Comparison of ENCODE assay signal across 5 fruit fly cellular contexts in the genomic region with DNA sequence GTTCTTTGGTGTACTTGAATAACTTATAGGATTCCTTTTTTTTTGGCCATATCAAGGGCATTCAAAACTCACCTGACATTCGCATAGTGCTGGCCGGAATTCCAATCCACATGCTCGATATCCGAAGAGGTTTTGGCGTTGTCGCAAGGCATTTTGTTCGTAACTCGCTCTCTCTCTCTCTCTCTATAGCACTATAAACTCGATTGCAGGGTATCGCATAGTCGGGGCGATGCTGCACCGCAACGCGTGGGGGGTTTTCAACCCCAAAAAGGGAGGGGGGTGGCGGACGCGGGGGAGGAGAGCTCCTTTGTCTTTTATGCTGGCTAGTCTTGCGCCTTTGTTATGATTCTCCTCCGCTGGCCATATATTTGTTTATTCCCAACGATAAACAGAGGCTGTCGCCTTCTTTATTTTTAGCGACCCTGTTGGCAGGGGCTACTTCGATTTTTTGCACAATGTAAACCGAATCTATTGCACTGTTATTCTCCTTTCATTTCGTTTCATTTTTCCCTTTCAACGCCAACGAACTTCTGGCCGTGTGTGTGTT.
TF ChIP-seq lines count a peak whose summit lies in the region.

No protein-coding gene starts in this region.

- no peak for TF ChIP-seq CTCF in whole organism, embryonic (GFP tag; optimal IDR thresholded peaks at IDR 0.05; lab: Kevin White, UChicago)

TF ChIP-seq in whole organism, adult, 20 proteins besides CTCF, POLR2A, EP300 and RAD21:
- TF ChIP-seq CG7045 (GFP tag; optimal IDR thresholded peaks at IDR 0.05; lab: Kevin White, UChicago) (peak; percentile 45), CG14711 (tag; optimal IDR thresholded peaks at IDR 0.05; lab: Kevin White, UChicago) (no peak), Clk (GFP tag; optimal IDR thresholded peaks at IDR 0.05; lab: Kevin White, UChicago) (no peak), ovo (GFP tag; optimal IDR thresholded peaks at IDR 0.05; lab: Kevin White, UChicago) (no peak)

TF ChIP-seq in whole organism, embryonic, 481 proteins besides CTCF, POLR2A, EP300 and RAD21 (continues in another document):
- TF ChIP-seq z (GFP tag; IDR thresholded peaks at IDR 0.05; lab: Robert Waterston, UW) (no peak), CG8359 (GFP tag; optimal IDR thresholded peaks at IDR 0.05; lab: Kevin White, UChicago; ENCODE audit: borderline replicate concordance) (no peak), tup (GFP tag; optimal IDR thresholded peaks at IDR 0.05; lab: Kevin White, UChicago) (no peak), BtbVII (GFP tag; optimal IDR thresholded peaks at IDR 0.05; lab: Kevin White, UChicago) (no peak), ac (GFP tag; optimal IDR thresholded peaks at IDR 0.05; lab: Kevin White, UChicago) (no peak), dmrt99B (tag; optimal IDR thresholded peaks at IDR 0.05; lab: Kevin White, UChicago) (peak; percentile 9), NC2α (GFP tag; optimal IDR thresholded peaks at IDR 0.05; lab: Kevin White, UChicago) (no peak), Hr78 (GFP tag; optimal IDR thresholded peaks at IDR 0.05; lab: Kevin White, UChicago) (no peak), lbe (GFP tag; optimal IDR thresholded peaks at IDR 0.05; lab: Kevin White, UChicago) (no peak), tap (tag; optimal IDR thresholded peaks at IDR 0.05; lab: Kevin White, UChicago) (no peak), Gug (GFP tag; IDR thresholded peaks at IDR 0.05; lab: Robert Waterston, UW) (0 out of 4 replicates have a peak, but pooled peaks have one; percentile 18), Deaf1 (tag; optimal IDR thresholded peaks at IDR 0.05; lab: Kevin White, UChicago) (no peak), chif (GFP tag; optimal IDR thresholded peaks at IDR 0.05; lab: Kevin White, UChicago) (no peak), CG8765 (GFP tag; IDR thresholded peaks at IDR 0.05; lab: Robert Waterston, UW) (no peak), Aef1 (GFP tag; IDR thresholded peaks at IDR 0.05; lab: Robert Waterston, UW) (no peak), aop (GFP tag; IDR thresholded peaks at IDR 0.05; lab: Robert Waterston, UW) (no peak), gcm2 (GFP tag; optimal IDR thresholded peaks at IDR 0.05; lab: Kevin White, UChicago) (no peak), CG11456 (GFP tag; IDR thresholded peaks at IDR 0.05; lab: Robert Waterston, UW) (no peak; the same call in 2 of the 3 replicates), CG8290 (GFP tag; optimal IDR thresholded peaks at IDR 0.05; lab: Kevin White, UChicago) (no peak), CG8290 (tag; optimal IDR thresholded peaks at IDR 0.05; lab: Kevin White, UChicago) (peak in 1 of 2 experiments; percentile 25)

TF ChIP-seq in whole organism, prepupa, 60 proteins besides CTCF, POLR2A, EP300 and RAD21 (continues in another document):
- TF ChIP-seq Eip75B (GFP tag; optimal IDR thresholded peaks at IDR 0.05; lab: Kevin White, UChicago) (no peak), CG9139 (GFP tag; optimal IDR thresholded peaks at IDR 0.05; lab: Kevin White, UChicago) (no peak), topi (GFP tag; optimal IDR thresholded peaks at IDR 0.05; lab: Kevin White, UChicago) (no peak), Smox (GFP tag; optimal IDR thresholded peaks at IDR 0.05; lab: Kevin White, UChicago) (no peak), Ets96B (tag; optimal IDR thresholded peaks at IDR 0.05; lab: Kevin White, UChicago) (peak; percentile 8), Hr4 (GFP tag; optimal IDR thresholded peaks at IDR 0.05; lab: Kevin White, UChicago) (no peak), CG8119 (GFP tag; IDR thresholded peaks at IDR 0.05; lab: Robert Waterston, UW) (0 out of 3 replicates have a peak, but pooled peaks have one; percentile 25), CG32006 (GFP tag; optimal IDR thresholded peaks at IDR 0.05; lab: Kevin White, UChicago) (no peak), esn (GFP tag; optimal IDR thresholded peaks at IDR 0.05; lab: Kevin White, UChicago) (no peak), CG3032 (tag; optimal IDR thresholded peaks at IDR 0.05; lab: Kevin White, UChicago) (peak; percentile 39), CG34406 (GFP tag; optimal IDR thresholded peaks at IDR 0.05; lab: Kevin White, UChicago) (no peak), Gug (GFP tag; IDR thresholded peaks at IDR 0.05; lab: Robert Waterston, UW) (no peak), svp (GFP tag; lab: Kevin White, UChicago) (no peak), CG6792 (GFP tag; optimal IDR thresholded peaks at IDR 0.05; lab: Kevin White, UChicago) (no peak), dac (GFP tag; optimal IDR thresholded peaks at IDR 0.05; lab: Kevin White, UChicago) (no peak), CG8632 (GFP tag; optimal IDR thresholded peaks at IDR 0.05; lab: Kevin White, UChicago) (no peak), CG6854 (GFP tag; optimal IDR thresholded peaks at IDR 0.05; lab: Kevin White, UChicago) (no peak), fkh (GFP tag; optimal IDR thresholded peaks at IDR 0.05; lab: Kevin White, UChicago) (no peak), salr (GFP tag; optimal IDR thresholded peaks at IDR 0.05; lab: Kevin White, UChicago) (peak in 1 of 2 experiments; percentile 12), cyc (GFP tag; optimal IDR thresholded peaks at IDR 0.05; lab: Kevin White, UChicago) (peak; percentile 16), CG11902 (GFP tag; optimal IDR thresholded peaks at IDR 0.05; lab: Kevin White, UChicago) (peak; percentile 3), OdsH (GFP tag; optimal IDR thresholded peaks at IDR 0.05; lab: Kevin White, UChicago) (peak; percentile 21)

TF ChIP-seq in whole organism, pupa, 21 proteins besides CTCF, POLR2A, EP300 and RAD21:
- TF ChIP-seq CG8159 (tag; optimal IDR thresholded peaks at IDR 0.05; lab: Kevin White, UChicago) (peak; percentile 20), rn (GFP tag; IDR thresholded peaks at IDR 0.05; lab: Robert Waterston, UW) (no peak), CG4496 (GFP tag; IDR thresholded peaks at IDR 0.05; lab: Robert Waterston, UW) (peak; percentile 50; the same call in 1 of the 3 replicates), CG15710 (tag; optimal IDR thresholded peaks at IDR 0.05; lab: Kevin White, UChicago) (peak; percentile 9), CG17806 (tag; optimal IDR thresholded peaks at IDR 0.05; lab: Kevin White, UChicago) (peak; percentile 1), Snoo (tag; optimal IDR thresholded peaks at IDR 0.05; lab: Kevin White, UChicago) (peak; percentile 29), CG14655 (GFP tag; optimal IDR thresholded peaks at IDR 0.05; lab: Kevin White, UChicago) (no peak), Pif1A (GFP tag; optimal IDR thresholded peaks at IDR 0.05; lab: Kevin White, UChicago) (no peak), CG9948 (tag; optimal IDR thresholded peaks at IDR 0.05; lab: Kevin White, UChicago) (peak; percentile 17), CG10348 (GFP tag; IDR thresholded peaks at IDR 0.05; lab: Robert Waterston, UW) (no peak), EcR (GFP tag; optimal IDR thresholded peaks at IDR 0.05; lab: Kevin White, UChicago) (peak; percentile 86), CG32121 (GFP tag; IDR thresholded peaks at IDR 0.05; lab: Robert Waterston, UW) (peak; percentile 35; the same call in 1 of the 2 replicates), Ets98B (GFP tag; IDR thresholded peaks at IDR 0.05; lab: Robert Waterston, UW) (0 out of 2 replicates have a peak, but pooled peaks have one; percentile 46), CG12605 (GFP tag; IDR thresholded peaks at IDR 0.05; lab: Robert Waterston, UW) (0 out of 2 replicates have a peak, but pooled peaks have one; percentile 46), D1 (tag; optimal IDR thresholded peaks at IDR 0.05; lab: Kevin White, UChicago) (peak; percentile 3)

TF ChIP-seq in whole organism, wandering third instar larva, 38 proteins besides CTCF, POLR2A, EP300 and RAD21:
- TF ChIP-seq foxo (GFP tag; optimal IDR thresholded peaks at IDR 0.05; lab: Kevin White, UChicago) (peak in 1 of 2 experiments; percentile 36), HLH106 (tag; optimal IDR thresholded peaks at IDR 0.05; lab: Kevin White, UChicago) (no peak), Rel (GFP tag; optimal IDR thresholded peaks at IDR 0.05; lab: Kevin White, UChicago) (no peak), Rel (tag; optimal IDR thresholded peaks at IDR 0.05; lab: Kevin White, UChicago) (peak; percentile 51)
